Worm (Caenorhabditis elegans) whole organism, L1 larva: Measurements from ENCODE around the gene F46F5.14.
"Not testable (repeated sequence)": the region's sequence is repeated elsewhere in the genome, so short reads cannot be mapped to it uniquely, and the experiment has no call there.

Experiments
- C04F5.9 ChIP-seq: sonication (generic microtip); optimal IDR thresholded peaks from 2 replicates; lab custom pipeline; 2016; ENCODE audit warnings: missing genetic modification characterization, missing compliant biosample characterization
- F16B12.6 ChIP-seq: fragments of 150-350 bp; optimal IDR thresholded peaks from 2 replicates; lab custom pipeline; 2014; ENCODE audit warnings: missing biosample characterization, missing genetic modification characterization
- aha-1 ChIP-seq: fragments of 150-350 bp; optimal IDR thresholded peaks from 2 replicates; lab custom pipeline; 2014; ENCODE audit warnings: missing biosample characterization, missing genetic modification characterization
- alr-1 ChIP-seq: fragments of 200-800 bp; sonication (Bioruptor generic); optimal IDR thresholded peaks from 2 replicates; lab custom pipeline; 2018; ENCODE audit warnings: borderline replicate concordance, mild to moderate bottlenecking, missing genetic modification characterization, missing compliant biosample characterization
- blmp-1 ChIP-seq: fragments of 150-350 bp; optimal IDR thresholded peaks from 2 replicates; lab custom pipeline; 2014; ENCODE audit warnings: missing biosample characterization, missing genetic modification characterization
- ceh-88 ChIP-seq: fragments of 200-800 bp; sonication (Bioruptor generic); IDR thresholded peaks from 2 replicates; pipeline ENCODE4 v1.3.6; 2022; ENCODE audit warnings: missing genetic modification characterization, missing compliant biosample characterization
- ceh-90 ChIP-seq: sonication (generic microtip); optimal IDR thresholded peaks from 2 replicates; lab custom pipeline; 2016; ENCODE audit warnings: missing genetic modification characterization, missing compliant biosample characterization
- dpl-1 ChIP-seq, 3 experiments: fragments of 150-350 bp in 2 of 3; sonication (generic microtip) in 1 of 3; optimal IDR thresholded peaks; 2 replicates each; lab custom pipeline; 2014 to 2017; ENCODE audit warnings: missing biosample characterization in 3 of 3, missing genetic modification characterization in 3 of 3, missing genetic modification reagents in 3 of 3
- dsc-1 ChIP-seq: sonication (generic microtip); optimal IDR thresholded peaks from 2 replicates; lab custom pipeline; 2016; ENCODE audit warnings: mild to moderate bottlenecking, missing genetic modification characterization, missing compliant biosample characterization
- efl-1 ChIP-seq, 4 experiments: fragments of 150-350 bp; optimal IDR thresholded peaks in 3 of 4; peaks in 1 of 4; 1 replicate in 1 of 4; 2 replicates in 3 of 4; lab custom pipeline; 2014; ENCODE audit warnings: missing biosample characterization in 2 of 4, missing genetic modification characterization in 2 of 4, missing genetic modification reagents in 2 of 4
- elt-2 ChIP-seq: sonication (generic microtip); optimal IDR thresholded peaks from 2 replicates; lab custom pipeline; 2016; ENCODE audit warnings: missing genetic modification characterization, mild to moderate bottlenecking, inconsistent platforms, missing compliant biosample characterization, missing genetic modification reagents
- elt-3 ChIP-seq, 6 experiments: fragments of 150-350 bp in 1 of 6; sonication (generic microtip); optimal IDR thresholded peaks; 2 replicates each; lab custom pipeline; 2017 to 2018; ENCODE audit warnings: missing biosample characterization in 6 of 6, missing genetic modification characterization in 6 of 6, inconsistent platforms in 1 of 6
- fkh-8 ChIP-seq: sonication (generic microtip); optimal IDR thresholded peaks from 2 replicates; lab custom pipeline; 2016; ENCODE audit warnings: mild to moderate bottlenecking, missing genetic modification characterization, missing compliant biosample characterization
- hlh-17 ChIP-seq: fragments of 200-800 bp; sonication (Bioruptor generic); optimal IDR thresholded peaks from 2 replicates; lab custom pipeline; 2018; ENCODE audit warnings: missing genetic modification characterization, mild to moderate bottlenecking, missing compliant biosample characterization, moderate library complexity, borderline replicate concordance
- hpl-2 ChIP-seq: fragments of 150-350 bp; optimal IDR thresholded peaks from 2 replicates; lab custom pipeline; 2014; ENCODE audit warnings: missing biosample characterization, missing genetic modification reagents, missing genetic modification characterization
- jun-1 ChIP-seq: fragments of 150-350 bp; optimal IDR thresholded peaks from 2 replicates; lab custom pipeline; 2014; ENCODE audit warnings: missing biosample characterization, missing genetic modification reagents, missing genetic modification characterization
- lin-13 ChIP-seq: fragments of 150-350 bp; optimal IDR thresholded peaks from 2 replicates; lab custom pipeline; 2014; ENCODE audit warnings: missing biosample characterization, missing genetic modification reagents, missing genetic modification characterization
- lin-14 ChIP-seq: fragments of 200-800 bp; sonication (Bioruptor generic); optimal IDR thresholded peaks from 2 replicates; lab custom pipeline; 2018; ENCODE audit warnings: mild to moderate bottlenecking, missing genetic modification characterization, moderate library complexity, missing compliant biosample characterization
- lin-35 ChIP-seq, 2 experiments: fragments of 150-350 bp; optimal IDR thresholded peaks; 2 replicates each; lab custom pipeline; 2014; ENCODE audit warnings: missing biosample characterization in 2 of 2, missing genetic modification characterization in 2 of 2, missing genetic modification reagents in 2 of 2
- lin-39 ChIP-seq: fragments of 150-350 bp; optimal IDR thresholded peaks from 2 replicates; lab custom pipeline; 2014; ENCODE audit warnings: missing biosample characterization, missing genetic modification reagents, missing genetic modification characterization
- lir-3 ChIP-seq: sonication (generic microtip); optimal IDR thresholded peaks from 2 replicates; lab custom pipeline; 2016; ENCODE audit warnings: mild to moderate bottlenecking, missing genetic modification characterization, moderate library complexity, missing compliant biosample characterization; ENCODE audit not compliant: poor library complexity
- lsy-2 ChIP-seq, 2 experiments: fragments of 150-350 bp; optimal IDR thresholded peaks; 2 replicates each; lab custom pipeline; 2014; ENCODE audit warnings: missing biosample characterization in 2 of 2, missing genetic modification characterization in 2 of 2
- mab-9 ChIP-seq: fragments of 200-800 bp; sonication (Bioruptor generic); IDR thresholded peaks from 2 replicates; pipeline ENCODE4 v1.3.6; 2022; ENCODE audit warnings: missing genetic modification reagents, missing genetic modification characterization, missing compliant biosample characterization
- mdl-1 ChIP-seq, 2 experiments: fragments of 150-350 bp; optimal IDR thresholded peaks; 2 replicates each; lab custom pipeline; 2014 to 2017; ENCODE audit warnings: missing biosample characterization in 2 of 2, missing genetic modification characterization in 2 of 2, inconsistent platforms in 1 of 2
- mef-2 ChIP-seq: fragments of 150-350 bp; optimal IDR thresholded peaks from 2 replicates; lab custom pipeline; 2014; ENCODE audit warnings: missing biosample characterization, missing genetic modification characterization
- mep-1 ChIP-seq: fragments of 150-350 bp; optimal IDR thresholded peaks from 2 replicates; lab custom pipeline; 2014; ENCODE audit warnings: missing biosample characterization, missing genetic modification characterization
- nhr-11 ChIP-seq: fragments of 150-350 bp; optimal IDR thresholded peaks from 2 replicates; lab custom pipeline; 2014; ENCODE audit warnings: missing biosample characterization, missing genetic modification characterization
- nhr-19 ChIP-seq: fragments of 200-800 bp; sonication (Bioruptor generic); conservative IDR thresholded peaks from 2 replicates; pipeline ENCODE4 v1.3.6; 2022; ENCODE audit warnings: missing genetic modification characterization, missing compliant biosample characterization
- nhr-20 ChIP-seq: sonication (generic microtip); optimal IDR thresholded peaks from 2 replicates; lab custom pipeline; 2016; ENCODE audit warnings: mild to moderate bottlenecking, missing genetic modification characterization, missing compliant biosample characterization
- nhr-237 ChIP-seq: fragments of 150-350 bp; optimal IDR thresholded peaks from 2 replicates; lab custom pipeline; 2014; ENCODE audit warnings: missing biosample characterization, missing genetic modification characterization
- nhr-28 ChIP-seq: fragments of 150-350 bp; optimal IDR thresholded peaks from 2 replicates; lab custom pipeline; 2014; ENCODE audit warnings: missing biosample characterization, missing genetic modification characterization
- nhr-76 ChIP-seq: sonication (generic microtip); optimal IDR thresholded peaks from 2 replicates; lab custom pipeline; 2017; ENCODE audit warnings: missing biosample characterization, missing genetic modification characterization
- nhr-77 ChIP-seq: fragments of 150-350 bp; optimal IDR thresholded peaks from 2 replicates; lab custom pipeline; 2014; ENCODE audit warnings: missing biosample characterization, missing genetic modification characterization
- nhr-85 ChIP-seq: sonication (generic microtip); peaks from one replicate; lab custom pipeline; 2016; ENCODE audit warnings: missing genetic modification characterization, inconsistent platforms, missing compliant biosample characterization
- nhr-90 ChIP-seq: sonication (generic microtip); optimal IDR thresholded peaks from 2 replicates; lab custom pipeline; 2016; ENCODE audit warnings: mild to moderate bottlenecking, missing genetic modification characterization, missing compliant biosample characterization; ENCODE audit not compliant: poor library complexity
- pax-3 ChIP-seq: fragments of 200-800 bp; sonication (Bioruptor generic); optimal IDR thresholded peaks from 2 replicates; lab custom pipeline; 2018; ENCODE audit warnings: mild to moderate bottlenecking, missing genetic modification characterization, moderate library complexity, missing compliant biosample characterization
- skn-1 ChIP-seq: fragments of 150-350 bp; optimal IDR thresholded peaks from 2 replicates; lab custom pipeline; 2014; ENCODE audit warnings: missing biosample characterization, missing genetic modification characterization
- snu-23 ChIP-seq: sonication (generic microtip); optimal IDR thresholded peaks from 2 replicates; lab custom pipeline; 2016; ENCODE audit warnings: missing genetic modification characterization, missing compliant biosample characterization
- sox-4 ChIP-seq: sonication (generic microtip); optimal IDR thresholded peaks from 2 replicates; lab custom pipeline; 2016; ENCODE audit warnings: missing genetic modification characterization, missing compliant biosample characterization
- sup-37 ChIP-seq: fragments of 200-800 bp; sonication (Bioruptor generic); optimal IDR thresholded peaks from 2 replicates; lab custom pipeline; 2018; ENCODE audit warnings: mild to moderate bottlenecking, missing genetic modification characterization, missing compliant biosample characterization
- unc-30 ChIP-seq: sonication (generic microtip); optimal IDR thresholded peaks from 2 replicates; lab custom pipeline; 2017; ENCODE audit warnings: missing biosample characterization, missing genetic modification characterization
- vab-15 ChIP-seq: sonication (generic microtip); optimal IDR thresholded peaks from 2 replicates; lab custom pipeline; 2017; ENCODE audit warnings: missing genotype, mild to moderate bottlenecking, missing genetic modification characterization, missing compliant biosample characterization
- zip-4 ChIP-seq: fragments of 200-800 bp; sonication (Bioruptor generic); optimal IDR thresholded peaks from 2 replicates; lab custom pipeline; 2018; ENCODE audit warnings: mild to moderate bottlenecking, missing genetic modification characterization, moderate library complexity, missing compliant biosample characterization
- ztf-11 ChIP-seq, 2 experiments: sonication (generic microtip); optimal IDR thresholded peaks; 2 replicates each; lab custom pipeline; 2016 to 2017; ENCODE audit warnings: missing genetic modification characterization in 2 of 2, missing biosample characterization in 1 of 2, missing compliant biosample characterization in 1 of 2
- ztf-4 ChIP-seq: fragments of 150-350 bp; optimal IDR thresholded peaks from 2 replicates; lab custom pipeline; 2014; ENCODE audit warnings: missing biosample characterization, missing genetic modification characterization

F46F5.14 gene

ce11 chrII:814737-815136 lies 14.9 kb downstream of the F46F5.14 start, which contains the start of gene msrp-3:
Gene msrp-3 (minus strand): TSS chrII:814837.
- TF ChIP-seq mef-2 = no peak
- TF ChIP-seq nhr-77 (tag; lab: Kevin White, UChicago) = no peak
- TF ChIP-seq hlh-17 (GFP tag; lab: Kevin White, UChicago) = no peak
- no peak for TF ChIP-seq lin-39 (tag; lab: Kevin White, UChicago)
- no peak for TF ChIP-seq blmp-1
- no peak for TF ChIP-seq sup-37
- no peak for TF ChIP-seq hpl-2 (GFP tag; lab: Kevin White, UChicago)
- no peak for TF ChIP-seq sox-4 (tag; lab: Kevin White, UChicago)
- no peak for TF ChIP-seq mdl-1 (tag; optimal IDR thresholded peaks at IDR 0.05; lab: Kevin White, UChicago)
- TF ChIP-seq elt-3 (tag; optimal IDR thresholded peaks at IDR 0.05; lab: Kevin White, UChicago) = no peak
- no peak for TF ChIP-seq lin-13 (GFP tag; lab: Kevin White, UChicago)
- no peak for TF ChIP-seq nhr-28 (tag; lab: Kevin White, UChicago)
- no peak for TF ChIP-seq dpl-1 (GFP tag; optimal IDR thresholded peaks at IDR 0.05; lab: Kevin White, UChicago)
- no peak for TF ChIP-seq unc-30 (tag; lab: Kevin White, UChicago)
- no peak for TF ChIP-seq C04F5.9
- TF ChIP-seq ceh-90 = no peak

ce11 chrII:820519-820918 lies 20.7 kb downstream of the F46F5.14 start, which contains the start of gene F46F5.7:
Gene F46F5.7 (minus strand): TSS chrII:820619.
- no peak for TF ChIP-seq fkh-8 (tag; lab: Kevin White, UChicago)
- no peak for TF ChIP-seq F16B12.6 (tag; lab: Kevin White, UChicago)
- no peak for TF ChIP-seq dsc-1 (tag; lab: Kevin White, UChicago)
- TF ChIP-seq nhr-237 (tag; lab: Kevin White, UChicago) = no peak
- no peak for TF ChIP-seq jun-1 (tag; lab: Kevin White, UChicago)
- no peak for TF ChIP-seq nhr-85
- TF ChIP-seq nhr-76 (tag; lab: Kevin White, UChicago) = no peak
- no peak for TF ChIP-seq ceh-90
- TF ChIP-seq ceh-88 (GFP tag; lab: Robert Waterston, UW) = no peak
- no peak for TF ChIP-seq lsy-2 (tag; optimal IDR thresholded peaks at IDR 0.05; lab: Kevin White, UChicago)
- TF ChIP-seq ztf-4 (tag; lab: Kevin White, UChicago) = no peak
- no peak for TF ChIP-seq efl-1 (optimal IDR thresholded peaks at IDR 0.05; lab: Kevin White, UChicago)
- TF ChIP-seq efl-1 (GFP tag; optimal IDR thresholded peaks at IDR 0.05 in 1 of 2; lab: Kevin White, UChicago) = no peak

ce11 chrII:821514-821913 lies 21.7 kb downstream of the F46F5.14 start, which contains the start of gene F46F5.8:
Gene F46F5.8 (minus strand): TSS chrII:821614.
- TF ChIP-seq lir-3 (tag; lab: Kevin White, UChicago) = no peak

- not testable (repeated sequence) for TF ChIP-seq sox-4 (tag; lab: Kevin White, UChicago); efl-1 (optimal IDR thresholded peaks at IDR 0.05; lab: Kevin White, UChicago); efl-1 (GFP tag; optimal IDR thresholded peaks at IDR 0.05 in 1 of 2; lab: Kevin White, UChicago); lin-35 (GFP tag; optimal IDR thresholded peaks at IDR 0.05; lab: Kevin White, UChicago)
These were observed 22.9 kb downstream of the F46F5.14 start, which contains the start of gene msrp-4 for ce11 chrII:822730-823129. Gene msrp-4 (minus strand): TSS chrII:822830.

ce11 chrII:823529-823928 lies 23.7 kb downstream of the F46F5.14 start, which contains the start of gene F46F5.10:
Gene F46F5.10 (plus strand): TSS chrII:823829.
- TF ChIP-seq mep-1 (tag; lab: Kevin White, UChicago) = no peak
- TF ChIP-seq nhr-11 (tag; lab: Kevin White, UChicago) = no peak
- no peak for TF ChIP-seq mab-9 (GFP tag; lab: Robert Waterston, UW)
- TF ChIP-seq aha-1 (tag; lab: Kevin White, UChicago) = no peak
- TF ChIP-seq nhr-90 (tag; lab: Kevin White, UChicago) = no peak
- no peak for TF ChIP-seq ztf-11 (tag; optimal IDR thresholded peaks at IDR 0.05; lab: Kevin White, UChicago)
- no peak for TF ChIP-seq nhr-19 (GFP tag; lab: Robert Waterston, UW)
- no peak for TF ChIP-seq blmp-1
- no peak for TF ChIP-seq vab-15 (tag; lab: Kevin White, UChicago)
- TF ChIP-seq nhr-20 (tag; lab: Kevin White, UChicago) = no peak
- no peak for TF ChIP-seq mef-2
- TF ChIP-seq zip-4 (GFP tag; lab: Kevin White, UChicago) = no peak
- no peak for TF ChIP-seq skn-1
- TF ChIP-seq pax-3 (tag; lab: Kevin White, UChicago) = no peak
- TF ChIP-seq lin-14 (GFP tag; lab: Kevin White, UChicago) = no peak
- no peak for TF ChIP-seq elt-2 (tag; lab: Kevin White, UChicago)
- no peak for TF ChIP-seq snu-23
- TF ChIP-seq alr-1 = no peak
- no peak for TF ChIP-seq hpl-2 (GFP tag; lab: Kevin White, UChicago)
